Worm (Caenorhabditis elegans): ENCODE measurements around the gene ugt-47.

ce11 chrV:10145653-10146052, 47.3 kb upstream of the ugt-47 start, which contains the start of gene C51E3.9:
- no peak for TF ChIP-seq zag-1 (tag; optimal IDR thresholded peaks at IDR 0.05)
- no peak for TF ChIP-seq mdl-1 (tag; optimal IDR thresholded peaks at IDR 0.05)

All from whole organism, L3 larva.